Worm (Caenorhabditis elegans) whole organism, midembryonic: Measurements from ENCODE around the gene cbn-1.

Experiments
- med-1 ChIP-seq: sonication (generic microtip); optimal IDR thresholded peaks from 2 replicates; lab custom pipeline; 2017; ENCODE audit warnings: missing genetic modification characterization, mild to moderate bottlenecking, missing compliant biosample characterization, antibody characterized with exemption, missing genetic modification reagents; ENCODE audit not compliant: insufficient read depth
- tab-1 ChIP-seq: fragments of 200-800 bp; sonication (Bioruptor generic); IDR thresholded peaks from 2 replicates; pipeline ENCODE4 v1.3.6; 2022; ENCODE audit warnings: missing genetic modification characterization, missing compliant biosample characterization

DNA sequence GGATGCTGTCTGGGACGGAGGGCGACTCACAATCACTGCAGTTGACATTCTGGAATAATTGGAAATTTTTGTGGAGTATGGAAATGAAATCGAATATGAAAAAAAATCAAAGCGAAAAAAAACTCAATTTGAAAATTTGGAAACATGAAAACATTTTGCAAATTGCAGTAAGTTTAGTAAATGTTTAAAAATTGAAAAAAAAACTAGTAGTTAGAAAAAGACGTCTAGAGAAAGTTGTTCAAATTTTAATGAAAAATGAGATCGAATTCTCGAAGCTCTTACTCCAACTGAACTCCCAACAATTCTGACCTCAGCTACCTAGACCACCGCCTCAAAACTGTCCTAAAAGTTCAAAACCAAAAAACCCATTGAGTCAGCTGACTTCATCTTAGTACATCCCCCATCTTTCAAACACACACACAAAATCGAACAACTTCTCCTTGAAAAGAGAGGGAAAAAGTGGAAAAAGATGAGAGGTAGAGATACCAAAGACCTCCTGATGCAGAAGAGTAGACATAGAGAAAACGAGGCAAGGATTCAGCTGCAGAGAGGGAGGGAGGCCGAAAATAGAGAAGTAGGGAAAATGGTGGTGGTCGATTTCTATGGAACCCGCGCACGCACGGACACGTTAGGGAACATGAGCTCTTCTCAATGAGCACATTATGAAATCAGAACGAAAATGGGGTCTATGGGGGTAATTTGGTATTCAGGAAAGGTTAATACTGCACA, 9.1 kb downstream of the cbn-1 start, which contains the start of gene K01A2.10:
- TF ChIP-seq tab-1 (GFP tag; lab: Robert Waterston, UW) (no peak), med-1 (GFP tag; lab: Kevin White, UChicago) (no peak)
